Worm (Caenorhabditis elegans) whole organism, L2 larva: ENCODE results near the gene C49C3.21.
A peak's percentile ranks its signal among the peaks of the same experiment; 100 is the strongest.

Source experiments
- C34F6.9 ChIP-seq: fragments of 150-350 bp; optimal IDR thresholded peaks from 2 replicates; lab custom pipeline; 2014; ENCODE audit warnings: missing biosample characterization, missing genetic modification characterization
- F13H6.1 ChIP-seq: sonication (generic microtip); optimal IDR thresholded peaks from 2 replicates; lab custom pipeline; 2016; ENCODE audit warnings: missing genetic modification characterization, missing compliant biosample characterization
- Y55F3AM.14 ChIP-seq: fragments of 200-800 bp; sonication (Bioruptor generic); optimal IDR thresholded peaks from 2 replicates; lab custom pipeline; 2018; ENCODE audit warnings: mild to moderate bottlenecking, missing genetic modification characterization, missing compliant biosample characterization
- ZK546.5 ChIP-seq: sonication (generic microtip); optimal IDR thresholded peaks from 2 replicates; lab custom pipeline; 2017; ENCODE audit warnings: missing biosample characterization, missing genetic modification characterization
- aly-2 ChIP-seq: fragments of 150-350 bp; optimal IDR thresholded peaks from 2 replicates; lab custom pipeline; 2014; ENCODE audit warnings: missing biosample characterization, missing genetic modification characterization
- ama-1 ChIP-seq: fragments of 150-350 bp; optimal IDR thresholded peaks from 2 replicates; lab custom pipeline; 2018; ENCODE audit warnings: inconsistent platforms
- blmp-1 ChIP-seq: sonication (generic microtip); optimal IDR thresholded peaks from 2 replicates; lab custom pipeline; 2017; ENCODE audit warnings: missing genetic modification characterization, mild to moderate bottlenecking, missing compliant biosample characterization, antibody characterized with exemption, moderate library complexity; ENCODE audit not compliant: insufficient read depth
- ceh-16 ChIP-seq: fragments of 150-350 bp; optimal IDR thresholded peaks from 2 replicates; lab custom pipeline; 2014; ENCODE audit warnings: missing biosample characterization, missing genetic modification characterization
- ceh-82 ChIP-seq: fragments of 150-350 bp; optimal IDR thresholded peaks from 2 replicates; lab custom pipeline; 2014; ENCODE audit warnings: missing biosample characterization, missing genetic modification characterization
- crh-2 ChIP-seq: sonication (generic microtip); optimal IDR thresholded peaks from 2 replicates; lab custom pipeline; 2017; ENCODE audit warnings: missing biosample characterization, missing genetic modification characterization
- dmd-4 ChIP-seq: sonication (generic microtip); optimal IDR thresholded peaks from 2 replicates; lab custom pipeline; 2017; ENCODE audit warnings: missing biosample characterization, missing genetic modification characterization
- egl-27 ChIP-seq: sonication (generic microtip); optimal IDR thresholded peaks from 3 replicates; lab custom pipeline; 2017; ENCODE audit warnings: missing biosample characterization, missing genetic modification reagents, missing genetic modification characterization
- elt-1 ChIP-seq: fragments of 150-350 bp; optimal IDR thresholded peaks from 2 replicates; lab custom pipeline; 2014; ENCODE audit warnings: missing biosample characterization, missing genetic modification characterization
- elt-3 ChIP-seq: sonication (generic microtip); optimal IDR thresholded peaks from 2 replicates; lab custom pipeline; 2017; ENCODE audit warnings: missing biosample characterization, missing genetic modification characterization
- fos-1 ChIP-seq: fragments of 150-350 bp; optimal IDR thresholded peaks from 2 replicates; lab custom pipeline; 2014; ENCODE audit warnings: missing biosample characterization, missing genetic modification characterization
- gmeb-1 ChIP-seq: fragments of 150-350 bp; optimal IDR thresholded peaks from 2 replicates; lab custom pipeline; 2014; ENCODE audit warnings: missing biosample characterization, missing genetic modification characterization
- lin-11 ChIP-seq: fragments of 150-350 bp; sonication (generic microtip); optimal IDR thresholded peaks from 2 replicates; lab custom pipeline; 2014; ENCODE audit warnings: missing biosample characterization, missing genetic modification characterization, inconsistent platforms, mixed read lengths
- lin-39 ChIP-seq: fragments of 150-350 bp; optimal IDR thresholded peaks from 2 replicates; lab custom pipeline; 2014; ENCODE audit warnings: missing biosample characterization, missing genetic modification reagents, missing genetic modification characterization
- lsy-2 ChIP-seq, 2 experiments: fragments of 150-350 bp in 1 of 2; sonication (generic microtip) in 1 of 2; optimal IDR thresholded peaks; 2 replicates each; lab custom pipeline; 2014 to 2017; ENCODE audit warnings: missing biosample characterization in 2 of 2, missing genetic modification characterization in 2 of 2
- mab-5 ChIP-seq: fragments of 150-350 bp; optimal IDR thresholded peaks from 2 replicates; lab custom pipeline; 2014; ENCODE audit warnings: missing biosample characterization, missing genetic modification characterization
- mdl-1 ChIP-seq, 2 experiments: fragments of 150-350 bp in 1 of 2; sonication (generic microtip) in 1 of 2; optimal IDR thresholded peaks; 2 replicates each; lab custom pipeline; 2017; ENCODE audit warnings: missing biosample characterization in 2 of 2, missing genetic modification characterization in 2 of 2
- nhr-10 ChIP-seq: sonication (generic microtip); optimal IDR thresholded peaks from 2 replicates; lab custom pipeline; 2017; ENCODE audit warnings: missing biosample characterization, missing genetic modification characterization
- nhr-11 ChIP-seq: fragments of 150-350 bp; optimal IDR thresholded peaks from 2 replicates; lab custom pipeline; 2014; ENCODE audit warnings: missing biosample characterization, missing genetic modification characterization
- nhr-12 ChIP-seq: fragments of 150-350 bp; optimal IDR thresholded peaks from 2 replicates; lab custom pipeline; 2014; ENCODE audit warnings: missing biosample characterization, missing genetic modification characterization
- nhr-129 ChIP-seq: fragments of 150-350 bp; optimal IDR thresholded peaks from 2 replicates; lab custom pipeline; 2014; ENCODE audit warnings: missing biosample characterization, missing genetic modification characterization
- nhr-23 ChIP-seq: fragments of 150-350 bp; optimal IDR thresholded peaks from 2 replicates; lab custom pipeline; 2014; ENCODE audit warnings: missing biosample characterization, missing genetic modification reagents, missing genetic modification characterization
- nhr-237 ChIP-seq: fragments of 150-350 bp; optimal IDR thresholded peaks from 2 replicates; lab custom pipeline; 2014; ENCODE audit warnings: missing biosample characterization, missing genetic modification characterization
- nhr-6 ChIP-seq: fragments of 150-350 bp; optimal IDR thresholded peaks from 2 replicates; lab custom pipeline; 2014; ENCODE audit warnings: missing biosample characterization, missing genetic modification characterization
- nhr-77 ChIP-seq: fragments of 150-350 bp; optimal IDR thresholded peaks from 2 replicates; lab custom pipeline; 2014; ENCODE audit warnings: missing biosample characterization, missing genetic modification characterization
- sem-4 ChIP-seq: fragments of 150-350 bp; optimal IDR thresholded peaks from 2 replicates; lab custom pipeline; 2014; ENCODE audit warnings: missing biosample characterization, missing genetic modification reagents, missing genetic modification characterization
- skn-1 ChIP-seq: sonication (generic microtip); optimal IDR thresholded peaks from 2 replicates; lab custom pipeline; 2017; ENCODE audit warnings: missing biosample characterization, missing genetic modification characterization
- sma-3 ChIP-seq: sonication (generic microtip); optimal IDR thresholded peaks from 2 replicates; lab custom pipeline; 2016; ENCODE audit warnings: missing genetic modification reagents, missing genetic modification characterization, missing compliant biosample characterization
- snpc-4 ChIP-seq: fragments of 150-350 bp; optimal IDR thresholded peaks from 2 replicates; lab custom pipeline; 2014; ENCODE audit warnings: missing biosample characterization, missing genetic modification characterization
- unc-55 ChIP-seq: fragments of 150-350 bp; sonication (generic microtip); optimal IDR thresholded peaks from 3 replicates; lab custom pipeline; 2014; ENCODE audit warnings: missing biosample characterization, missing genetic modification reagents, missing genetic modification characterization
- zag-1 ChIP-seq: fragments of 150-350 bp; optimal IDR thresholded peaks from 2 replicates; lab custom pipeline; 2014; ENCODE audit warnings: missing biosample characterization, missing genetic modification characterization
- ztf-1 ChIP-seq: fragments of 200-800 bp; sonication (Bioruptor generic); conservative IDR thresholded peaks from 2 replicates; pipeline ENCODE4 v1.3.6; 2022; ENCODE audit warnings: missing genetic modification characterization, missing compliant biosample characterization
- ztf-11 ChIP-seq: sonication (generic microtip); optimal IDR thresholded peaks from 2 replicates; lab custom pipeline; 2017; ENCODE audit warnings: missing biosample characterization, missing genetic modification characterization
- ztf-4 ChIP-seq: fragments of 150-350 bp; optimal IDR thresholded peaks from 2 replicates; lab custom pipeline; 2014; ENCODE audit warnings: missing biosample characterization, missing genetic modification characterization

The C49C3.21 gene

DNA sequence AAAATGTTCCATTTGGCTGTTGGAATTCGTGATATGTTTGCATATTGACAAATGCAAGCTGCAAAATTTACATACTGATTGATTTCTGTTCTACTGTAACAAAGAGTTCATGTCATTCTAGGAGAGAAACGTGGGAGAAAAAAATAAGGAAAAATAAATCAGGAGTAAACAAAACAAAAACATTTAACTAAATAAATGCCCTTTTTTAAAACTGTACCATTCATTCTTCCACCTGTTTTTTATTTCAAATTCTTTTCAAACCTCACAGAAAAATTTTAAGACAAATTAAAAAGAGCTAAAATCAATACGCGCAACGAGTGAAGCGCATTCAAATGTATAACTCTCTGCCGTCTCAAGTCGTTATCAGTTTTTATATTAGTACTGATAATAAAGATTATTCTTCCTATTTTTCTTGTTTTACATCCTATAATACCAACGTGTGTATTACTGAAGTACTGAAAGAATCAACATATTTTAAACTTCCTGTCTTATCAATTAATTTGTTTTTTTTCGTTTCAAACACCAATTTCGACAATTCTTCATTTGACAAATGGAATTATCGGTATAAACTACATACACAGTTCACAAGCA, 3.8 kb upstream of the C49C3.21 start, which contains the start of gene C49C3.10:
C49C3.10 (minus strand) TSS at position 51 of the 591 bp plus-strand sequence.
- no peak for TF ChIP-seq ztf-4 (tag; lab: Kevin White, UChicago)
- TF ChIP-seq Y55F3AM.14 (GFP tag; lab: Kevin White, UChicago), result no peak
- no peak for TF ChIP-seq sem-4 (tag; lab: Kevin White, UChicago)
- TF ChIP-seq nhr-10 (tag; lab: Kevin White, UChicago), result no peak
- no peak for TF ChIP-seq nhr-23
- no peak for TF ChIP-seq elt-1 (tag; lab: Kevin White, UChicago)
- TF ChIP-seq ztf-11 (tag; lab: Kevin White, UChicago), result no peak
- peak; percentile 56 for TF ChIP-seq crh-2
- no peak for TF ChIP-seq egl-27 (tag; lab: Kevin White, UChicago)
- no peak for TF ChIP-seq zag-1 (tag; lab: Kevin White, UChicago)
- TF ChIP-seq ama-1 (lab: Kevin White, UChicago), result no peak
- TF ChIP-seq nhr-11, result no peak
- no peak for TF ChIP-seq sma-3 (GFP tag; lab: Kevin White, UChicago)
- no peak for TF ChIP-seq unc-55 (GFP tag; lab: Kevin White, UChicago)
- TF ChIP-seq dmd-4, result no peak
- no peak for TF ChIP-seq F13H6.1 (tag; lab: Kevin White, UChicago)
- no peak for TF ChIP-seq lin-39 (tag; lab: Kevin White, UChicago)
- no peak for TF ChIP-seq nhr-77 (tag; lab: Kevin White, UChicago)
- TF ChIP-seq fos-1, result peak; percentile 74
- TF ChIP-seq snpc-4, result no peak
- no peak for TF ChIP-seq elt-3 (tag; lab: Kevin White, UChicago)
- no peak for TF ChIP-seq nhr-6 (tag; lab: Kevin White, UChicago)
- TF ChIP-seq ceh-82 (tag; lab: Kevin White, UChicago), result no peak
- no peak for TF ChIP-seq nhr-237 (tag; lab: Kevin White, UChicago)
- TF ChIP-seq skn-1 (tag; lab: Kevin White, UChicago), result peak; percentile 55
- TF ChIP-seq lin-11, result no peak
- TF ChIP-seq ceh-16 (tag; lab: Kevin White, UChicago), result no peak

DNA sequence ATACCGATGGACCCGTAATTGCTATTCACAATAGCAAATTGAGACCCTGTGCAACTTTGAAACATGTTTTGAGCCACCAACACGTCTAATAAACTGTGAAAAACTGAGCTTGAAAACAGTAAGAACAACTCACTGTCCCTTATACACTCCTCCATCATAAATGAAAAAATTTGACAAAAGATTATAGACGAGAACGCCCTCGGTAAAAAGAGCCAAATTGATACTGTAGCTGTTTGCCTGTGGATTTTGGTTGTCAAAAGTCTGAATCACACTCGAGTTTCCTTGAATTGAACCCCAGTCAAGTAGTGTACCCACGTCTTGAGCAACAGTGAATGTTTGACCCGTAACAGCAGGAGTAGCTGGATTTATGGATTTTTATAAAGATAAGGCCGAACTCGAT, 1.7 kb upstream of the C49C3.21 start:
- TF ChIP-seq Y55F3AM.14 (GFP tag; lab: Kevin White, UChicago) (no peak), nhr-12 (tag; lab: Kevin White, UChicago) (no peak), nhr-23 (no peak), nhr-10 (tag; lab: Kevin White, UChicago) (no peak), unc-55 (GFP tag; lab: Kevin White, UChicago) (no peak), skn-1 (tag; lab: Kevin White, UChicago) (no peak), ZK546.5 (tag; lab: Kevin White, UChicago) (no peak)

DNA sequence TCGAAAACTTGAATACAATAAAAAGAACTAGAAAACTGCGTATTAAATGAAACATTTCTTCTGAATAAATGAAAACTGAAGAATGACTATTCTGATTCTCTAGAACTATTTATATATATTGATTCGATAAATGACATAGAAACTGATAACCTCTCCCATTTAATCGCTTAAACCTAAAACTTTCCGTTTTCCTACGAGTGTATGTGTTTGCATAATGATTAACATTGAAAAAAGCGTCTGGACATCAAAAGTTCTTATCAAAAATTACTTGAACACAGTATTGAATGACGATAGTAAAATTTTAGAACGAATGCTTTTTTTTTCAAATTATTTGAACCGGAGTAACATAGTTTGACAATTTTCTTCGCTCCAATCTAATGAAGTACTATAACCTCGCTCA, 588 bp upstream of the C49C3.21 start, which contains the start of gene C49C3.9:
C49C3.9 (minus strand) TSS at position 136 of the 400 bp plus-strand sequence.
- no peak for TF ChIP-seq ZK546.5 (tag; lab: Kevin White, UChicago)
- TF ChIP-seq ama-1 (lab: Kevin White, UChicago), result no peak
- no peak for TF ChIP-seq ztf-4 (tag; lab: Kevin White, UChicago)
- TF ChIP-seq lsy-2 (tag; optimal IDR thresholded peaks at IDR 0.05; lab: Kevin White, UChicago), result no peak
- TF ChIP-seq ztf-1 (GFP tag; lab: Robert Waterston, UW), result no peak
- peak; percentile 5 for TF ChIP-seq crh-2
- no peak for TF ChIP-seq unc-55 (GFP tag; lab: Kevin White, UChicago)
- no peak for TF ChIP-seq mab-5 (tag; lab: Kevin White, UChicago)
- no peak for TF ChIP-seq nhr-129 (tag; lab: Kevin White, UChicago)
- TF ChIP-seq nhr-10 (tag; lab: Kevin White, UChicago), result no peak
- TF ChIP-seq blmp-1 (tag; lab: Kevin White, UChicago), result no peak
- peak; percentile 99 for TF ChIP-seq fos-1
- no peak for TF ChIP-seq gmeb-1 (tag; lab: Kevin White, UChicago)
- TF ChIP-seq, all 48 proteins: peak for 2

DNA sequence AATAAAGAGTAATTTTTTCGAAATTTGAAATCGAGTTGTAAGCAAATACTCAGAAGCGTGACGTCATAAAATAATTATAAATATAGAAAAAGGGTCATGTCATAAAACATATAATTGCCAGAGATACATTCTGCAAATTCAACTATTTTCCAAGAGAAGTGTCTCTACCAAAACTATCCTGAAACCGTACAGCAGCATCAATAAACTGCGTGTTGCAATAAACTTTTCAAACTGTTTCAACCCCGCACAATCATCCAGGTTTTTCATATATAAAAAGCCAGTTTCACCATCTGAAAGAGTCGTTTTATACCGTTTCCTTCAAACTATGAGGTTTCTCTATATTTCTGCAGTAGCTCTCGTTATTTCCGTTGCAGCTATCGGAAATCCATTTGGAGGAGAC, 715 bp downstream of the C49C3.21 start, which contains the start of gene C49C3.11:
C49C3.11 (plus strand) TSS at position 301 of the 400 bp plus-strand sequence.
- TF ChIP-seq lin-39 (tag; lab: Kevin White, UChicago) (no peak), lin-11 (no peak), Y55F3AM.14 (GFP tag; lab: Kevin White, UChicago) (no peak), C34F6.9 (no peak), nhr-11 (no peak), mab-5 (tag; lab: Kevin White, UChicago) (no peak), nhr-77 (tag; lab: Kevin White, UChicago) (no peak), mdl-1 (tag; optimal IDR thresholded peaks at IDR 0.05; lab: Kevin White, UChicago) (no peak), aly-2 (tag; lab: Kevin White, UChicago) (no peak), nhr-6 (tag; lab: Kevin White, UChicago) (no peak), unc-55 (GFP tag; lab: Kevin White, UChicago) (no peak), dmd-4 (no peak), lsy-2 (tag; optimal IDR thresholded peaks at IDR 0.05; lab: Kevin White, UChicago) (no peak)
- TF ChIP-seq, all 48 proteins: peak for 0
